Worm (Caenorhabditis elegans) whole organism, mixed stage, embryonic: ENCODE measurements around the gene srw-59.
"Not testable (repeated sequence)": the region's sequence is repeated elsewhere in the genome, so short reads cannot be mapped to it uniquely, and the experiment has no call there.

ENCODE experiments used
- M03D4.4 ChIP-seq: sonication (generic microtip); optimal IDR thresholded peaks from 2 replicates; lab custom pipeline; 2017; ENCODE audit warnings: mild to moderate bottlenecking, missing genetic modification characterization, missing compliant biosample characterization
- bed-3 ChIP-seq: fragments of 200-800 bp; sonication (Bioruptor generic); optimal IDR thresholded peaks from 3 replicates; lab custom pipeline; 2018; ENCODE audit warnings: mild to moderate bottlenecking, missing genetic modification characterization, moderate library complexity, missing compliant biosample characterization
- blmp-1 ChIP-seq: fragments of 150-350 bp; optimal IDR thresholded peaks from 2 replicates; lab custom pipeline; 2014; ENCODE audit warnings: missing biosample characterization, missing genetic modification characterization
- ceh-39 ChIP-seq: fragments of 150-350 bp; optimal IDR thresholded peaks from 2 replicates; lab custom pipeline; 2014; ENCODE audit warnings: missing biosample characterization, missing genetic modification characterization
- ceh-43 ChIP-seq: fragments of 200-800 bp; sonication (Bioruptor generic); optimal IDR thresholded peaks from 2 replicates; lab custom pipeline; 2018; ENCODE audit warnings: mild to moderate bottlenecking, missing genetic modification characterization, moderate library complexity, missing compliant biosample characterization
- ceh-83 ChIP-seq: fragments of 200-800 bp; sonication (Bioruptor generic); optimal IDR thresholded peaks from 2 replicates; lab custom pipeline; 2018; ENCODE audit warnings: mild to moderate bottlenecking, missing genetic modification characterization, missing compliant biosample characterization
- ces-1 ChIP-seq: fragments of 150-350 bp; optimal IDR thresholded peaks from 2 replicates; lab custom pipeline; 2014; ENCODE audit warnings: missing biosample characterization, missing genetic modification reagents, missing genetic modification characterization
- elt-1 ChIP-seq: sonication (generic microtip); optimal IDR thresholded peaks from 2 replicates; lab custom pipeline; 2017; ENCODE audit warnings: missing genetic modification characterization, mild to moderate bottlenecking, missing compliant biosample characterization, antibody characterized with exemption, moderate library complexity, borderline replicate concordance; ENCODE audit not compliant: insufficient read depth
- elt-3 ChIP-seq: fragments of 150-350 bp; optimal IDR thresholded peaks from 2 replicates; lab custom pipeline; 2014; ENCODE audit warnings: missing biosample characterization, missing genetic modification characterization
- flh-1 ChIP-seq: fragments of 200-800 bp; sonication (Bioruptor generic); optimal IDR thresholded peaks from 2 replicates; lab custom pipeline; 2018; ENCODE audit warnings: mild to moderate bottlenecking, missing genetic modification characterization, moderate library complexity, missing compliant biosample characterization
- ham-2 ChIP-seq: fragments of 200-800 bp; sonication (Bioruptor generic); optimal IDR thresholded peaks from 2 replicates; lab custom pipeline; 2018; ENCODE audit warnings: mild to moderate bottlenecking, missing genetic modification characterization, missing compliant biosample characterization
- hlh-1 ChIP-seq: fragments of 150-350 bp; optimal IDR thresholded peaks from 2 replicates; lab custom pipeline; 2014; ENCODE audit warnings: missing biosample characterization, missing genetic modification reagents, missing genetic modification characterization
- lin-13 ChIP-seq: fragments of 150-350 bp; optimal IDR thresholded peaks from 2 replicates; lab custom pipeline; 2014; ENCODE audit warnings: missing biosample characterization, missing genetic modification characterization
- lin-32 ChIP-seq: fragments of 200-800 bp; sonication (Bioruptor generic); optimal IDR thresholded peaks from 2 replicates; lab custom pipeline; 2018; ENCODE audit warnings: mild to moderate bottlenecking, missing genetic modification characterization, missing compliant biosample characterization
- lsy-2 ChIP-seq: fragments of 150-350 bp; optimal IDR thresholded peaks from 2 replicates; lab custom pipeline; 2014; ENCODE audit warnings: missing biosample characterization, missing genetic modification characterization
- mab-5 ChIP-seq: fragments of 150-350 bp; optimal IDR thresholded peaks from 2 replicates; lab custom pipeline; 2014; ENCODE audit warnings: missing biosample characterization, missing genetic modification characterization
- mep-1 ChIP-seq: fragments of 150-350 bp; optimal IDR thresholded peaks from 2 replicates; lab custom pipeline; 2017; ENCODE audit warnings: missing biosample characterization, missing genetic modification reagents, missing genetic modification characterization, inconsistent platforms
- mls-2 ChIP-seq: sonication (generic microtip); optimal IDR thresholded peaks from 2 replicates; lab custom pipeline; 2016; ENCODE audit warnings: mild to moderate bottlenecking, missing genetic modification characterization, moderate library complexity, missing compliant biosample characterization
- nhr-12 ChIP-seq: fragments of 150-350 bp; optimal IDR thresholded peaks from 2 replicates; lab custom pipeline; 2014; ENCODE audit warnings: missing biosample characterization, missing genetic modification characterization
- nhr-2 ChIP-seq: fragments of 150-350 bp; optimal IDR thresholded peaks from 2 replicates; lab custom pipeline; 2014; ENCODE audit warnings: missing biosample characterization, missing genetic modification characterization
- nhr-237 ChIP-seq: fragments of 150-350 bp; optimal IDR thresholded peaks from 2 replicates; lab custom pipeline; 2014; ENCODE audit warnings: missing biosample characterization, missing genetic modification characterization
- nhr-28 ChIP-seq: fragments of 150-350 bp; optimal IDR thresholded peaks from 2 replicates; lab custom pipeline; 2014; ENCODE audit warnings: missing biosample characterization, missing genetic modification characterization
- nhr-76 ChIP-seq: sonication (generic microtip); optimal IDR thresholded peaks from 2 replicates; lab custom pipeline; 2017; ENCODE audit warnings: missing biosample characterization, missing genetic modification characterization
- pha-4 ChIP-seq: fragments of 150-350 bp; optimal IDR thresholded peaks from 2 replicates; lab custom pipeline; 2018; ENCODE audit warnings: missing biosample characterization, missing genetic modification reagents, missing genetic modification characterization
- sem-2 ChIP-seq: fragments of 200-800 bp; sonication (Bioruptor generic); optimal IDR thresholded peaks from 2 replicates; lab custom pipeline; 2018; ENCODE audit warnings: mild to moderate bottlenecking, missing genetic modification characterization, missing compliant biosample characterization
- snpc-4 ChIP-seq: fragments of 150-350 bp; optimal IDR thresholded peaks from 2 replicates; lab custom pipeline; 2014; ENCODE audit warnings: missing biosample characterization, missing genetic modification characterization
- sptf-1 ChIP-seq: sonication (generic microtip); optimal IDR thresholded peaks from 2 replicates; lab custom pipeline; 2017; ENCODE audit warnings: mild to moderate bottlenecking, missing genetic modification characterization, moderate library complexity, missing compliant biosample characterization
- unc-62 ChIP-seq: fragments of 150-350 bp; optimal IDR thresholded peaks from 2 replicates; lab custom pipeline; 2014; ENCODE audit warnings: missing biosample characterization, missing genetic modification reagents, missing genetic modification characterization
- zip-8 ChIP-seq: fragments of 150-350 bp; optimal IDR thresholded peaks from 2 replicates; lab custom pipeline; 2014; ENCODE audit warnings: missing biosample characterization, missing genetic modification characterization
- ztf-11 ChIP-seq: fragments of 150-350 bp; optimal IDR thresholded peaks from 2 replicates; lab custom pipeline; 2014; ENCODE audit warnings: missing biosample characterization, missing genetic modification characterization

srw-59 gene

DNA sequence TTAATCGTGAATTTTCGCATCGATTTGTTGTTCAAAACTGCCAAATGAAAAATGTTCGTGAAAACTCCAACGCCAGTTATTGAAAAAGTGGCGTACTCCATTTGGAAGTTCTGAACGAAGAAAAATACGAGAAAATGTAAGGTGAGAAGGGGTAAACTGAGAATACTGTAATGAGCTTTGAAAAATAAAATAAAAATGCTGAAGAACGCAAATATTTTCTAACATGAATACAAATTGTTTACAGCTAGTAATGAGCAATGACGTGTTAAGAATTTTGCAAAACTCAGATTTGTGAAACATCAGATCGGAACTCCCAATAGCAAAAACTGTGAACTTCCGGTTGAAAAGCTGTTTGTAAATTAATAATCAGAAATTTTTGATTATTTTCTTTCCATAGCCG is 18.4 kb downstream of the srw-59 start, which contains the start of gene srw-26:
TSS of gene srw-26 (minus strand) at position 101 of the 400 bp plus-strand sequence.
- TF ChIP-seq blmp-1 (tag; lab: Kevin White, UChicago) (no peak), ceh-43 (no peak), ces-1 (no peak), hlh-1 (tag; lab: Kevin White, UChicago) (no peak), nhr-2 (tag; lab: Kevin White, UChicago) (no peak)

- not testable (repeated sequence) for TF ChIP-seq elt-3 (tag; lab: Kevin White, UChicago); ceh-43; ceh-83 (GFP tag; lab: Kevin White, UChicago)
Observed at ce11 chrV:15929882-15930281, 20.9 kb downstream of the srw-59 start, which contains the start of gene srbc-77. srbc-77 (plus strand) TSS chrV:15930182.

ce11 chrV:15928325-15928724 is 22.5 kb downstream of the srw-59 start, which contains the start of gene pzf-1:
pzf-1 (minus strand) TSS chrV:15928425.
- TF ChIP-seq mls-2 (tag; lab: Kevin White, UChicago) (no peak), hlh-1 (tag; lab: Kevin White, UChicago) (no peak), elt-1 (tag; lab: Kevin White, UChicago) (no peak), ztf-11 (tag; lab: Kevin White, UChicago) (no peak), nhr-237 (tag; lab: Kevin White, UChicago) (no peak), ces-1 (no peak), bed-3 (no peak), pha-4 (tag; lab: Kevin White, UChicago) (no peak), flh-1 (no peak), zip-8 (tag; lab: Kevin White, UChicago) (no peak), lin-13 (tag; lab: Kevin White, UChicago) (no peak), mab-5 (tag; lab: Kevin White, UChicago) (no peak), snpc-4 (tag; lab: Kevin White, UChicago) (no peak), ham-2 (GFP tag; lab: Kevin White, UChicago) (no peak)
- TF ChIP-seq, all 35 proteins: peak for 0

DNA sequence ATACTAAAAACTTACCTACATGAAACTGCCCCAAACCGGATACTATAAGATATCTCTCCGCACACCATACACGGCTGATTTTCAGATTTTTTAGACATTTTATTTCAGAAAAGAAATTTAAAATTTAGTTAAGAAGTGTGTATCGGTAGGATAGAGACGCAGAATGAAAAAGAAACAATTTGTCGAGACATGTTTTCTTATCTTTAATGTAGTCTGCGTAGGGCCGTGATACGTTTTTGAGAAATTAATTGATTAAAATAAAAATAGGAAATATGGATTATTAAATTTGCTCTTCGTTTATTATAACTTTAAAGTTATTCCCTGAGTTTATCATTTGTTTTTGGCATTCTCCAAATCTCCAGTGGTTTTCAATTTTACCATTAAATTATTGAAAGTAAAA is 26.5 kb downstream of the srw-59 start, which contains the start of gene nhr-108:
TSS of gene nhr-108 (minus strand) at position 166 of the 400 bp plus-strand sequence.
- no peak for TF ChIP-seq nhr-12 (tag; lab: Kevin White, UChicago)
- TF ChIP-seq pha-4 (tag; lab: Kevin White, UChicago): no peak
- TF ChIP-seq M03D4.4 (tag; lab: Kevin White, UChicago): no peak
- no peak for TF ChIP-seq hlh-1 (tag; lab: Kevin White, UChicago)
- no peak for TF ChIP-seq sem-2 (GFP tag; lab: Kevin White, UChicago)
- no peak for TF ChIP-seq ham-2 (GFP tag; lab: Kevin White, UChicago)
- no peak for TF ChIP-seq lin-13 (tag; lab: Kevin White, UChicago)
- TF ChIP-seq nhr-2 (tag; lab: Kevin White, UChicago): no peak
- TF ChIP-seq mep-1 (tag; lab: Kevin White, UChicago): no peak
- no peak for TF ChIP-seq ceh-43
- no peak for TF ChIP-seq sptf-1 (tag; lab: Kevin White, UChicago)
- TF ChIP-seq, all 35 proteins: peak for 0

- TF ChIP-seq ceh-83 (GFP tag; lab: Kevin White, UChicago) (no peak), mls-2 (tag; lab: Kevin White, UChicago) (no peak), ceh-39 (tag; lab: Kevin White, UChicago) (no peak)
Observed at ce11 chrV:15922979-15923378, 27.8 kb downstream of the srw-59 start, which contains the start of gene F35E8.13. F35E8.13 (plus strand) TSS chrV:15923279.

- TF ChIP-seq nhr-12 (tag; lab: Kevin White, UChicago) (no peak), mab-5 (tag; lab: Kevin White, UChicago) (no peak), pha-4 (tag; lab: Kevin White, UChicago) (no peak), ceh-43 (no peak), nhr-76 (tag; lab: Kevin White, UChicago) (no peak), nhr-2 (tag; lab: Kevin White, UChicago) (no peak), nhr-28 (tag; lab: Kevin White, UChicago) (no peak), lin-13 (tag; lab: Kevin White, UChicago) (no peak), mls-2 (tag; lab: Kevin White, UChicago) (no peak), ham-2 (GFP tag; lab: Kevin White, UChicago) (no peak), ceh-39 (tag; lab: Kevin White, UChicago) (no peak), ztf-11 (tag; lab: Kevin White, UChicago) (no peak), elt-3 (tag; lab: Kevin White, UChicago) (no peak), unc-62 (no peak), hlh-1 (tag; lab: Kevin White, UChicago) (no peak), lsy-2 (tag; lab: Kevin White, UChicago) (no peak), lin-32 (no peak)
Observed at ce11 chrV:15921102-15921501, 29.7 kb downstream of the srw-59 start, which contains the start of gene cdr-1. cdr-1 (plus strand) TSS chrV:15921309.
